Fruit fly (Drosophila melanogaster): Measurements from ENCODE around the gene Ubc4.

Gene Ubc4

DNA sequence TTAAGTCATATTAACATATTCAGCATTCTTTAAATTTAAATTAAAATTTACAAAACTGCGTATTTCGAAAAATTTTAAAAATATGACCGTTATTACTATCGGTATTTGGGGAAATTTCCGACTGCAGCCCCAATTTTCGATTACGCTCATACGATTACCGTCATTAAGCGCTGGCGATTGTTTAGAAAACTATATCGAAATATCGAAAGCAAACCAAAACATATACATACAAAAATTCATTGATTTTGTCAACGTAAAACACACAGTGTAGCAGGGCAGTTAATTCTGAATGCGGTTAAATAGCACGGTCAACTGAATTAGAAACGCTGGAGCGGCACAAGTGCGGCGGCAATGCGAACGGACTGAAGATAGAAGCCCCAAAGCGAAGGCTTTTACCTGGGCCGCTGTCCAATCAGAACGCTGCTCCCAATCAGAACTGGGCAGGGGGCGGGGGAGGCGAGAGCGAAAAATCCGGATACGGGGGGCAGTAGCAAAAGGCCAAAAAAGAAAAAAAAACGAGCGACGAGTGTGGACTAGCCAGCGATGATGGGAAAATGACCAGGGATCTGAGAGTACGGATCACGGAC, 6.1 kb downstream of the Ubc4 start, which contains the start of gene CG16711:
CG16711 (plus strand) TSS at position 170 of the 587 bp plus-strand sequence.
- TF ChIP-seq Dll (optimal IDR thresholded peaks at IDR 0.05) (no peak), pan (optimal IDR thresholded peaks at IDR 0.05) (no peak), CG8478 (optimal IDR thresholded peaks at IDR 0.05) (no peak)

DNA sequence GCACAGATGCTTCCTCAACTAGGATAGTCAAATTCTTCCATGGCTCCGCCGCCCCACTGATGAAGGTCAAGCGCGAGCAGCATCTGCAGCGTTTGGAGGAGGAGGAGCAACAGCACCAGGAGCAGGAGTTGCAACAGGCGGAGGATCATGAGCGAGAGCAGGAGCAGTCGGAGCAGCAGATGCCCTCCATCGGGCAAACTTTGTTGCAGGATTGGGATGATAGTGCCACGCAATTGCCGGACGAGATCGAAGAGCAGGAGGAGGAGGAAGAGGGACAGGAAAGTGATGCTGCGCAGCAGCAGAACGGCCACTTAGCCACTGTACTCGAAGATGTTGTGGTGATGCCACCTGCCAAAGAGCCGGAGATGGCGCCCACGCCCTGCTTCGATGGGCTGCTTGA, 7.5 kb downstream of the Ubc4 start:
- TF ChIP-seq usp (GFP tag; optimal IDR thresholded peaks at IDR 0.05) (no peak), pan (optimal IDR thresholded peaks at IDR 0.05) (no peak), Dll (optimal IDR thresholded peaks at IDR 0.05) (no peak), EcR (GFP tag; optimal IDR thresholded peaks at IDR 0.05) (no peak), psq (optimal IDR thresholded peaks at IDR 0.05) (no peak), CG8478 (optimal IDR thresholded peaks at IDR 0.05) (no peak)

DNA sequence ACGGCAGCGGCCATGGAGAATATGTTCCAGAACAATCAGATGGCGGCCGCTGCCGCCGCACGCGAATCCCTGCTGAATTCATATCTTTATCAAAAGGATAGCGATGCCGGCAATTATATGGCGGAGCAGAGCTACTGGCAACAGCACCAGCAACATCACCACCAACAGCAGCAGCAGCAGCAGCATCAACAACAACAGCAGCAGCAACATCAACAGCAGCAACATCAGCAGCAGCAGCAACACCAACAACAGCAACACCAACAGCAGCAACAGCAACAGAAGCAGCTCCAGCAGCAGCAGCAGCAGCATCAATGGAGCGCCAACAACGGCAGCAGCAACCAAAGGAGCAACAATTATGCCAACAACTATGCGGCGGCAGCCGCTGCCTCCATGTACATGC, 10.7 kb downstream of the Ubc4 start:
- TF ChIP-seq CG8478 (optimal IDR thresholded peaks at IDR 0.05), result no peak
- no peak for TF ChIP-seq EcR (GFP tag; optimal IDR thresholded peaks at IDR 0.05)
- no peak for TF ChIP-seq pan (optimal IDR thresholded peaks at IDR 0.05)

DNA sequence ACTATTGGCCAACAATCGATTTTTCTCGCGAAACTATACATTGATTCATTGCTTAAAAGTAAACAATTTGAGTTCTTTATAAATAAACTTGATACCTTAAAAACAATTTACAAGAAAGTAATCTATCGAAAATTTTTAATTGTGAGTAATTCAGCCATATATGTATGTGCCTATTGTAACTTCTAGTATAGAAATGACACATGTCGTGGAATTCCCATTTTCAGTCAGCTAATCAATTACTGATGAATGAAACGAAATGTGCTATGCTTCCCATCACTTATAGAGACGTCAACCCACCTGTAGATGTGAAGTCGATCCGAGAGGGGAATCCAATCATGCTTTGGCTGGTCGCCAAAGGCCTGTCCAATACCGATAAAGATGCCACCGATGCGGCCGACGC, 13.1 kb downstream of the Ubc4 start:
- no peak for TF ChIP-seq psq (optimal IDR thresholded peaks at IDR 0.05)
- TF ChIP-seq usp (GFP tag; optimal IDR thresholded peaks at IDR 0.05), result no peak
- TF ChIP-seq EcR (GFP tag; optimal IDR thresholded peaks at IDR 0.05), result no peak
- TF ChIP-seq pan (optimal IDR thresholded peaks at IDR 0.05), result no peak

DNA sequence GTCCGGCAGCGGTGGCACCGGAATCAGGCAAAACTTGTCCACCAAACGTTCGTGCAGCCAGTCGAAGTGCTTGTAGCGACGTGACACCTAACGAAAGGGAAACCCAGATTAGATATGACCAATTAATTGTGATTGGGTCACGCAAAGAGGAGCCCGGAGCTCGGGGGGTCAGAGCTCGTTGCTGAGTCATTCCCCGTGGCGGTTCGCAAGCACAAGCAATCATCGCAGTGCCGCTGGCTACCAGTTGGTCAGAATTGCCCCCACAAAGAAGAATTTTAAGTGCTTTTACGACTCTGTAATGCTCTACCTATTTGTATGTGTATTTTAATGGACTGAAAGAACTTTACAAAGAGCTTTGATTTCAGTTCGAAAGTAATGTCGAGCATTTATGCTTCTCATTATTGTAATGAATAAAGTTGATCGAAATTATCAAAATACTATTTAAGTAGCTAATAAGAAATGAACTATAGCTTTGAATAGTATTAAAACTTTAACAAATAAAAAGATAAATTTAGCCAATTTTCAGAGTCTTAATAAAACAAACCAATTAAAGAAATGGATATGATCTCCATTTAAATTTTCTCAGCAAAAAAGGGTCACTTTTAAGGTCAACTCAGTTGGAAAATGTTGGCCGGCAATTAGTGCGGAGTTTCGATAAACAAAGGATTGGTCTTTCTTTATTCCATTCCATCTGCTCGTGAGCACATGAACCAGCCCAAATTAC, 14.1 kb downstream of the Ubc4 start:
- no peak for TF ChIP-seq psq (optimal IDR thresholded peaks at IDR 0.05)

DNA sequence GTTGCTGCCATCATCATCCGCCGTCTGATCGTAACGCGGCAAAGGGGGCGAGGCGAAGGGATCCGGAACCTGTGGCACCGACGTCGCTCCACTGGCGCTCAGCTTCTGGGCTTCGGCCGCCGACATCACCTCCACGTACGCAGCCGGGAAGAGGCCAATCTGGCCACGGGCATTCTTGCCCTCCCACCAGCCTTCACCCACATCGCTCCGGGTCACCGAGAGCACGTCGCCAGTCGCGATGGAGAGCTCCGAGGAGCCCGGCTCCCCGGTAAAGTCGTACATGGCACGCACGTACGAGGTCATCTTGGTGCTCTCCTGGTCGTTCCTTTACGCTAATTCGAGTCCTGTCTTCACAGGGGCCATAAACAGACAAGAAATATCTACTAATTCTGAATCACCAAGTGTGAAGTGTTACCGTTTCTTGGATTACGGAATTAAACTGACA, 15.3 kb downstream of the Ubc4 start, which contains the start of gene SH3PX1:
SH3PX1 (minus strand) TSS at position 445 of the 445 bp plus-strand sequence.
- no peak for TF ChIP-seq usp (GFP tag; optimal IDR thresholded peaks at IDR 0.05)
- no peak for TF ChIP-seq Dll (optimal IDR thresholded peaks at IDR 0.05)
- no peak for TF ChIP-seq EcR (GFP tag; optimal IDR thresholded peaks at IDR 0.05)
- no peak for TF ChIP-seq pan (optimal IDR thresholded peaks at IDR 0.05)
- TF ChIP-seq CG8478 (optimal IDR thresholded peaks at IDR 0.05), result no peak
- TF ChIP-seq psq (optimal IDR thresholded peaks at IDR 0.05), result no peak

DNA sequence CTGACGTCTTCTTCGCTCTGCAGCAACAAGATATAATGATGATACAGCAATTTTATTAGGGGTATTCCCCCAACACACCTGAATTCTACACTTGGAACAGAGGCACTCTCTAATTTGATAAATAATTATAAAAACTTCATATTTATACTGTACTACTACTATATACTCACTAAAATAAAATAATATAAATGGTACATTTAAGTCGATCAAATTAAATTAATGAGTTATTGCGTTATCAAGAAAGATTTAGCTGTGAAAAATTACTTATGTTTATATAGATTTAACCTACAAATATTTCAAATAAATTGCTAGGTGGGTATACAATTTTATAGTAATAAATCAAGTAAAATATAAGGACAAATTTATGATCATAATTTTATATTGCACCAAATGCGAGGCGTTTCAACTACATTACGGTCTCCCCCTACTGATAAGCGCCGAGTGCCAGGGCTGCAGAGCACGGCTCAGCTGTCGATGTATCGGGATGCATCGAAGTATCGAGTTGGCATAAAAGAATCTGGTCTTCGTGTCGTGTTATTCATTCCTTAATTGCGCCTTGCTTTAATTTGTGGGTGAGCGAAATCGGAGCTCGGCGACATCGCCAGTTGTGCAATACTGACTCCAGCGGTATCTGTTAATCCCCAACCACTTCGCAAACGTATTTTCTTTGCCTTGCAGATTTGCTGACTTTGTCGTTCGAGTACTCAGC, 15.8 kb downstream of the Ubc4 start, which contains the start of gene vsg:
vsg (plus strand) TSS at position 497 of the 709 bp plus-strand sequence.
- no peak for TF ChIP-seq CG8478 (optimal IDR thresholded peaks at IDR 0.05)
- TF ChIP-seq pan (optimal IDR thresholded peaks at IDR 0.05), result no peak

DNA sequence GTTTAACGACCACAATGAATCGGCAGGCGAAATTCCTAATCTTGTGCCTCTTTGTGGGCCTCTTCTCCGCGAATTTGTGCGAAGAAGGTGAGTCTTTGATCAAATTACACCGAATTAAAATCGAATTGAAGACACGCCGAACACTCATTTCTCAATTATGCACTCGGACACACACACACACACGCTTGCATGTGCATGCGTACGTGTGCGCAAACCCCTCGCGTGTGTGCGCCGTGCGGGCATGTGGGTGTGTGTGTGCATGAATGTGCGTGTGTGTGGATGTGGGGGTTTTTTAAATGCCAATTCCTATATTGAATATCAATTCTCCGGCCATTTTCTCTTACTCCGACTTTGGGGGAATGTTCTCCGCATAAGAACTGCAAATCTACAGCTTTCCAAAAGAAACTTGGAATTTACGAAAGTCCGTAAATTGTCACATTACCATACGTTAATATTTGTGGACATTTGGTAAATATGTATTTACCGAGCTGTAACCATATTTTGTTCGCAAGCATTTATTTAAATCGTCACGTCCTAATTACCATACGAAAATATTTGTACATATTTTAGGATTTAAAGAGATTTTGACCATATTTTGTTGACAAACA, 16.5 kb downstream of the Ubc4 start:
- no peak for TF ChIP-seq psq (optimal IDR thresholded peaks at IDR 0.05)
- no peak for TF ChIP-seq usp (GFP tag; optimal IDR thresholded peaks at IDR 0.05)

DNA sequence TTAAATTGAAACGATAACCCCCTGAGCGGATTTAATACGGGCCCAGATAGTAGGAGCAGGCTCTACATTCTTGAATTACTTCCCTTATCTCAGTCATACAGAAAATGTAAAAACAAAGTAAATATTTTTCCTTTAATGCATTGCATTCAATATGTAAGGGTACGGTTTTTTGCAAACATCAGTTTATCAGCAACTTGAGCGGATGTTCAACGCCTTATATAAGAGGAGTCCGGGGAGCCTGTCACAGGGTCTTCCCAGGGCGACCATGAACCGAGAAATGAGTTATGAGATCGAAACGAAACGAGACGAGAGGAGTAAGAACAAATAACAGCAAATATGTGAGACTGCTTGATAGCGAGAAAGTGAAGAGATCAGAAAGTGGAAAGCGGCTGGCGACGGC, 18.5 kb downstream of the Ubc4 start:
- TF ChIP-seq Dll (optimal IDR thresholded peaks at IDR 0.05) (no peak), psq (optimal IDR thresholded peaks at IDR 0.05) (no peak)

DNA sequence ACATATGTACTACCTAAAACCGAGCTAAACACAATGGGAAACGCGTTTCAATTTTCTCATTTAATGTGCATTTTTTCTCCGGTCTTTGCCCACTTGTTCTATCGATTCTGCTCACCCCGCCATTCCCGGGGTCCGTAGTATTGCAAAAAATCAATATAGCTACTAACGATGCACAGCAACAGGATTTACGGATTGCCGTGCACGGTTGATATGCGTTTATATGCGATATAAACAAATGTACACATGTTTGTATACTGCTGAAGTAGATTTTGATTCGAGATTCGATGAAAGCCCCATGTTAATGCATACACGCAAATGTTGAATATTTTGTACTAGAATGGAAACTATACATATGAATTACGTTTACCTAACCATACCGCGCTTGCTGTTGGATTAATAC, 19.0 kb downstream of the Ubc4 start:
- TF ChIP-seq EcR (GFP tag; optimal IDR thresholded peaks at IDR 0.05), result no peak
- no peak for TF ChIP-seq Dll (optimal IDR thresholded peaks at IDR 0.05)
- TF ChIP-seq CG8478 (optimal IDR thresholded peaks at IDR 0.05), result no peak
- no peak for TF ChIP-seq usp (GFP tag; optimal IDR thresholded peaks at IDR 0.05)
- no peak for TF ChIP-seq pan (optimal IDR thresholded peaks at IDR 0.05)
- TF ChIP-seq psq (optimal IDR thresholded peaks at IDR 0.05), result no peak

DNA sequence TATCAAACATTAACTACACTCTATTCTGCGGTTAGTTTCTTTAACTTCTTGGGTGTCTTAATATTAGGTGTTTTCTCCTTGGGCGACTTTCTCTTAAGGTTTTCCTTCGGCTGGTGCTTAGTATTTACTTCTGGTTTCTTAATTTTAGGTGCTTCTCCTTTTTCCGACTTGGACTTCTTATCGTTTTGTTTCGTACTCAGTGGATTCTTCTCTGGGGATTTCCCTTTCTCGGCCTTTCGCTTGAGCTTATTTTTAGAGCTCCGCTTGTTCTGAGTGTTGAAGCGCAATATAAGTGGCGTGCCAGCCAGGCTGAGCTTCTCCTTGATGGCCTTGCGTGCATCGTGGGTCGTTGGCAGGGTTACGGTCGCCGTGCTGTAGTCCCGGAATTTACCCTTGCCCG, 19.7 kb downstream of the Ubc4 start:
- TF ChIP-seq CG8478 (optimal IDR thresholded peaks at IDR 0.05) (no peak), usp (GFP tag; optimal IDR thresholded peaks at IDR 0.05) (no peak), pan (optimal IDR thresholded peaks at IDR 0.05) (no peak), psq (optimal IDR thresholded peaks at IDR 0.05) (no peak), EcR (GFP tag; optimal IDR thresholded peaks at IDR 0.05) (no peak), Dll (optimal IDR thresholded peaks at IDR 0.05) (no peak)

DNA sequence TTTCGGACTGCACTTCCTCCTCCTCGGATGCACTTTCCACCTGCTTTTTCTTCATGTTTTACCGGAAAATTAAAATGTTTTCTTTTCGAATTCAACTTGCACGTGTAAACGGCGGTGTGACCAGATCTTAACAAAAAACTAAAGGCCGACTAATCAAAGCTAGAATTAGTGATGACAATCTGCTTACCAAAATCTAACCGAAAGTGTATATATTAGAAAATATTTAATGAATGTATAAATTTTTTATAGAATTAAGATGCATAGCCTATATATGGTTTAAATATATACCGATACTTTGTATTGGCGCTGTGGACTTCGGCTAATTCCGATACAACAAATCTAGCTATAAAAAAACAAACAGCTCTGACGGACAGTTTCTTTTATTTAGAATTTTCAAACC, 20.8 kb downstream of the Ubc4 start, which contains the start of the genes CG18178 and CG14174:
CG18178 (minus strand) TSS at position 216 of the 400 bp plus-strand sequence.
CG14174 (plus strand) TSS at position 400 of the 400 bp plus-strand sequence.
- TF ChIP-seq Dll (optimal IDR thresholded peaks at IDR 0.05) (no peak), EcR (GFP tag; optimal IDR thresholded peaks at IDR 0.05) (no peak), psq (optimal IDR thresholded peaks at IDR 0.05) (no peak), pan (optimal IDR thresholded peaks at IDR 0.05) (no peak), CG8478 (optimal IDR thresholded peaks at IDR 0.05) (no peak), usp (GFP tag; optimal IDR thresholded peaks at IDR 0.05) (no peak)
